Worm (Caenorhabditis elegans) whole organism, L4 larva: ENCODE results near the gene F22F7.12.

Experiments
- D1046.2 ChIP-seq: fragments of 200-800 bp; sonication (Bioruptor generic); IDR thresholded peaks from 2 replicates; pipeline ENCODE4 v1.3.6; 2022; ENCODE audit warnings: missing genetic modification characterization, missing compliant biosample characterization
- R02D3.7 ChIP-seq: fragments of 150-350 bp; sonication (generic microtip); optimal IDR thresholded peaks from 3 replicates; lab custom pipeline; 2014; ENCODE audit warnings: missing biosample characterization, missing genetic modification characterization
- T20F7.1 ChIP-seq: fragments of 200-800 bp; sonication (Bioruptor generic); optimal IDR thresholded peaks from 2 replicates; lab custom pipeline; 2018; ENCODE audit warnings: mild to moderate bottlenecking, missing genetic modification characterization, missing compliant biosample characterization
- T26A8.4 ChIP-seq: fragments of 200-800 bp; sonication (Bioruptor generic); IDR thresholded peaks from 2 replicates; pipeline ENCODE4 v1.3.6; 2022; ENCODE audit warnings: missing genetic modification characterization, missing compliant biosample characterization
- Y105C5A.15 ChIP-seq: fragments of 200-800 bp; sonication (Bioruptor generic); IDR thresholded peaks from 2 replicates; pipeline ENCODE4 v1.3.6; 2022; ENCODE audit warnings: missing genetic modification characterization, missing compliant biosample characterization
- Y75B8A.6 ChIP-seq: fragments of 200-800 bp; sonication (Bioruptor generic); IDR thresholded peaks from 2 replicates; pipeline ENCODE4 v1.3.6; 2022; ENCODE audit warnings: missing genetic modification reagents, missing genetic modification characterization, missing compliant biosample characterization
- arid-1 ChIP-seq: fragments of 200-800 bp; sonication (Bioruptor generic); conservative IDR thresholded peaks from 2 replicates; pipeline ENCODE4 v1.3.6; 2022; ENCODE audit warnings: missing genetic modification reagents, missing genetic modification characterization, missing compliant biosample characterization
- ceh-20 ChIP-seq: fragments of 200-800 bp; sonication (Bioruptor generic); IDR thresholded peaks from 2 replicates; pipeline ENCODE4 v1.3.6; 2022; ENCODE audit warnings: missing genetic modification reagents, missing genetic modification characterization, missing compliant biosample characterization
- ceh-62 ChIP-seq: sonication (generic microtip); optimal IDR thresholded peaks from 2 replicates; lab custom pipeline; 2017; ENCODE audit warnings: missing biosample characterization, missing genetic modification characterization
- ceh-82 ChIP-seq: sonication (generic microtip); optimal IDR thresholded peaks from 2 replicates; lab custom pipeline; 2017; ENCODE audit warnings: missing biosample characterization, missing genetic modification characterization
- ctbp-1 ChIP-seq: fragments of 200-800 bp; sonication (Bioruptor generic); IDR thresholded peaks from 2 replicates; pipeline ENCODE4 v1.3.6; 2022; ENCODE audit warnings: missing genetic modification reagents, missing genetic modification characterization, missing compliant biosample characterization
- daf-16 ChIP-seq, 3 experiments: sonication (generic microtip); optimal IDR thresholded peaks; 2 replicates each; lab custom pipeline; 2016 to 2017; ENCODE audit warnings: missing genetic modification characterization in 3 of 3, missing genetic modification reagents in 3 of 3, mild to moderate bottlenecking in 2 of 3, missing compliant biosample characterization in 2 of 3, missing biosample characterization in 1 of 3, moderate library complexity in 1 of 3
- dmd-6 ChIP-seq: fragments of 200-800 bp; sonication (Bioruptor generic); IDR thresholded peaks from 2 replicates; pipeline ENCODE4 v1.3.6; 2022; ENCODE audit warnings: missing genetic modification reagents, missing genetic modification characterization, missing compliant biosample characterization
- dmd-9 ChIP-seq: fragments of 200-800 bp; sonication (Bioruptor generic); IDR thresholded peaks from 2 replicates; pipeline ENCODE4 v1.3.6; 2022; ENCODE audit warnings: missing genetic modification reagents, missing genetic modification characterization, missing compliant biosample characterization
- duxl-1 ChIP-seq: sonication (generic microtip); optimal IDR thresholded peaks from 2 replicates; lab custom pipeline; 2016; ENCODE audit warnings: mild to moderate bottlenecking, missing genetic modification characterization, moderate library complexity, missing compliant biosample characterization; ENCODE audit not compliant: poor library complexity
- dve-1 ChIP-seq: sonication (generic microtip); optimal IDR thresholded peaks from 2 replicates; lab custom pipeline; 2017; ENCODE audit warnings: antibody characterized with exemption, mild to moderate bottlenecking, missing genetic modification characterization, missing compliant biosample characterization; ENCODE audit not compliant: insufficient read depth
- fkh-10 ChIP-seq: fragments of 150-350 bp; optimal IDR thresholded peaks from 2 replicates; lab custom pipeline; 2014; ENCODE audit warnings: missing biosample characterization, missing genetic modification reagents, missing genetic modification characterization
- hif-1 ChIP-seq, 2 experiments: sonication (generic microtip); optimal IDR thresholded peaks; 2 replicates each; lab custom pipeline; 2016 to 2017; ENCODE audit warnings: missing compliant biosample characterization in 2 of 2, missing genetic modification characterization in 2 of 2, missing genetic modification reagents in 2 of 2, missing genotype in 2 of 2, mild to moderate bottlenecking in 1 of 2
- hlh-30 ChIP-seq: sonication (generic microtip); optimal IDR thresholded peaks from 2 replicates; lab custom pipeline; 2017; ENCODE audit warnings: antibody characterized with exemption, mild to moderate bottlenecking, missing genetic modification characterization, missing compliant biosample characterization; ENCODE audit not compliant: insufficient read depth
- jun-1 ChIP-seq: fragments of 150-350 bp; optimal IDR thresholded peaks from 2 replicates; lab custom pipeline; 2014; ENCODE audit warnings: missing biosample characterization, missing genetic modification reagents, missing genetic modification characterization
- lin-1 ChIP-seq: fragments of 200-800 bp; sonication (Bioruptor generic); IDR thresholded peaks from 2 replicates; pipeline ENCODE4 v1.3.6; 2022; ENCODE audit warnings: missing genetic modification reagents, missing genetic modification characterization, missing compliant biosample characterization
- lin-13 ChIP-seq: fragments of 150-350 bp; optimal IDR thresholded peaks from 2 replicates; lab custom pipeline; 2014; ENCODE audit warnings: missing biosample characterization, missing genetic modification reagents, missing genetic modification characterization
- lin-15B ChIP-seq: fragments of 150-350 bp; sonication (generic microtip); optimal IDR thresholded peaks from 3 replicates; lab custom pipeline; 2014; ENCODE audit warnings: missing biosample characterization, missing genetic modification characterization
- lin-38 ChIP-seq: fragments of 200-800 bp; sonication (Bioruptor generic); IDR thresholded peaks from 2 replicates; pipeline ENCODE4 v1.3.6; 2022; ENCODE audit warnings: missing genetic modification reagents, missing genetic modification characterization, missing compliant biosample characterization
- lin-39 ChIP-seq: fragments of 150-350 bp; optimal IDR thresholded peaks from 2 replicates; lab custom pipeline; 2014; ENCODE audit warnings: missing biosample characterization, missing genetic modification reagents, missing genetic modification characterization
- lir-3 ChIP-seq: sonication (generic microtip); optimal IDR thresholded peaks from 2 replicates; lab custom pipeline; 2016; ENCODE audit warnings: mild to moderate bottlenecking, missing genetic modification characterization, missing compliant biosample characterization
- lsy-2 ChIP-seq, 2 experiments: fragments of 150-350 bp in 1 of 2; sonication (generic microtip) in 1 of 2; optimal IDR thresholded peaks; 2 replicates each; lab custom pipeline; 2014 to 2017; ENCODE audit warnings: missing biosample characterization in 2 of 2, missing genetic modification characterization in 2 of 2
- madf-5 ChIP-seq, 2 experiments: fragments of 200-800 bp; sonication (Bioruptor generic); IDR thresholded peaks; 2 replicates each; pipeline ENCODE4 v1.3.6; 2022; ENCODE audit warnings: missing compliant biosample characterization in 2 of 2, missing genetic modification characterization in 2 of 2
- mes-2 ChIP-seq: sonication (generic microtip); optimal IDR thresholded peaks from 2 replicates; lab custom pipeline; 2016; ENCODE audit warnings: missing genotype, mild to moderate bottlenecking, missing genetic modification characterization, missing compliant biosample characterization; ENCODE audit not compliant: poor library complexity, severe bottlenecking
- mxl-2 ChIP-seq: fragments of 200-800 bp; sonication (Bioruptor generic); conservative IDR thresholded peaks from 2 replicates; pipeline ENCODE4 v1.3.6; 2022; ENCODE audit warnings: missing genetic modification reagents, missing genetic modification characterization, missing compliant biosample characterization
- nhr-102 ChIP-seq: sonication (generic microtip); optimal IDR thresholded peaks from 2 replicates; lab custom pipeline; 2016; ENCODE audit warnings: mild to moderate bottlenecking, missing genetic modification characterization, moderate library complexity, missing compliant biosample characterization
- nhr-11 ChIP-seq: fragments of 150-350 bp; optimal IDR thresholded peaks from 2 replicates; lab custom pipeline; 2014; ENCODE audit warnings: missing biosample characterization, missing genetic modification characterization
- nhr-111 ChIP-seq: fragments of 200-800 bp; sonication (Bioruptor generic); optimal IDR thresholded peaks from 2 replicates; lab custom pipeline; 2018; ENCODE audit warnings: mild to moderate bottlenecking, missing genetic modification characterization, missing compliant biosample characterization
- nhr-25 ChIP-seq: sonication (generic microtip); optimal IDR thresholded peaks from 2 replicates; lab custom pipeline; 2017; ENCODE audit warnings: missing genetic modification characterization, mild to moderate bottlenecking, missing compliant biosample characterization, antibody characterized with exemption, moderate library complexity, borderline replicate concordance; ENCODE audit not compliant: insufficient read depth
- nhr-42 ChIP-seq: fragments of 200-800 bp; sonication (Bioruptor generic); IDR thresholded peaks from 2 replicates; pipeline ENCODE4 v1.3.6; 2022; ENCODE audit warnings: missing genetic modification characterization, missing compliant biosample characterization
- nhr-48 ChIP-seq: sonication (generic microtip); optimal IDR thresholded peaks from 2 replicates; lab custom pipeline; 2016; ENCODE audit warnings: mild to moderate bottlenecking, missing genetic modification characterization, missing compliant biosample characterization
- nhr-76 ChIP-seq: fragments of 150-350 bp; optimal IDR thresholded peaks from 2 replicates; lab custom pipeline; 2014; ENCODE audit warnings: missing biosample characterization, missing genetic modification characterization
- nhr-77 ChIP-seq: fragments of 150-350 bp; optimal IDR thresholded peaks from 2 replicates; lab custom pipeline; 2014; ENCODE audit warnings: missing biosample characterization, missing genetic modification characterization
- pha-4 ChIP-seq, 2 experiments: fragments of 150-350 bp in 1 of 2; fragments of 200-800 bp in 1 of 2; sonication (Bioruptor generic) in 1 of 2; IDR thresholded peaks in 1 of 2; optimal IDR thresholded peaks in 1 of 2; 2 replicates each; pipeline versions ENCODE4 v1.3.6 to Lab custom; 2014 to 2022; ENCODE audit warnings: missing genetic modification characterization in 2 of 2, missing genetic modification reagents in 2 of 2, missing biosample characterization in 1 of 2, missing compliant biosample characterization in 1 of 2
- saeg-2 ChIP-seq: fragments of 200-800 bp; sonication (Bioruptor generic); IDR thresholded peaks from 2 replicates; pipeline ENCODE4 v1.3.6; 2022; ENCODE audit warnings: missing genetic modification reagents, missing genetic modification characterization, missing compliant biosample characterization
- sdz-12 ChIP-seq: fragments of 200-800 bp; sonication (Bioruptor generic); optimal IDR thresholded peaks from 2 replicates; lab custom pipeline; 2018; ENCODE audit warnings: mild to moderate bottlenecking, missing genetic modification characterization, missing compliant biosample characterization
- tag-97 ChIP-seq: fragments of 200-800 bp; sonication (Bioruptor generic); IDR thresholded peaks from 2 replicates; pipeline ENCODE4 v1.3.6; 2022; ENCODE audit warnings: missing genetic modification characterization, missing compliant biosample characterization
- unc-130 ChIP-seq: sonication (generic microtip); optimal IDR thresholded peaks from 2 replicates; lab custom pipeline; 2016; ENCODE audit warnings: missing genetic modification reagents, missing genetic modification characterization, missing compliant biosample characterization
- vab-7 ChIP-seq: fragments of 200-800 bp; sonication (Bioruptor generic); IDR thresholded peaks from 2 replicates; pipeline ENCODE4 v1.3.6; 2022; ENCODE audit warnings: missing genetic modification reagents, missing genetic modification characterization, missing compliant biosample characterization
- zfp-2 ChIP-seq: sonication (generic microtip); optimal IDR thresholded peaks from 2 replicates; lab custom pipeline; 2016; ENCODE audit warnings: mild to moderate bottlenecking, missing genetic modification characterization, missing compliant biosample characterization
- zfp-3 ChIP-seq: fragments of 200-800 bp; sonication (Bioruptor generic); conservative IDR thresholded peaks from 2 replicates; pipeline ENCODE4 v1.3.6; 2022; ENCODE audit warnings: missing genetic modification reagents, missing genetic modification characterization, missing compliant biosample characterization
- zip-2 ChIP-seq: fragments of 150-350 bp; optimal IDR thresholded peaks from 2 replicates; lab custom pipeline; 2014; ENCODE audit warnings: missing biosample characterization, missing genetic modification characterization
- ztf-11 ChIP-seq: fragments of 150-350 bp; optimal IDR thresholded peaks from 2 replicates; lab custom pipeline; 2014; ENCODE audit warnings: missing biosample characterization, missing genetic modification characterization
- ztf-7 ChIP-seq: fragments of 150-350 bp; optimal IDR thresholded peaks from 2 replicates; lab custom pipeline; 2014; ENCODE audit warnings: missing biosample characterization, missing genetic modification characterization

Gene F22F7.12

ce11 chrV:2133512-2133911 is 10.8 kb downstream of the F22F7.12 start (continued):
- peak; percentile 31; the same call in 1 of the 2 replicates for TF ChIP-seq ceh-20 (GFP tag; lab: Robert Waterston, UW)
- TF ChIP-seq T26A8.4: no peak
- no peak for TF ChIP-seq D1046.2
- 0 out of 2 replicates have a peak, but pooled peaks have one; percentile 37 for TF ChIP-seq arid-1
- TF ChIP-seq lir-3 (tag; lab: Kevin White, UChicago): no peak
- TF ChIP-seq tag-97 (GFP tag; lab: Robert Waterston, UW): no peak
- no peak for TF ChIP-seq zfp-3 (GFP tag; lab: Robert Waterston, UW)
- no peak for TF ChIP-seq R02D3.7
- TF ChIP-seq dmd-9 (GFP tag; lab: Robert Waterston, UW): no peak
- TF ChIP-seq daf-16 (GFP tag; optimal IDR thresholded peaks at IDR 0.05; lab: Kevin White, UChicago): peak in 1 of 2 experiments; percentile 6
- peak; percentile 24 for TF ChIP-seq daf-16 (tag; optimal IDR thresholded peaks at IDR 0.05; lab: Kevin White, UChicago)
- TF ChIP-seq dve-1 (tag; lab: Kevin White, UChicago): peak; percentile 23
- no peak for TF ChIP-seq nhr-76 (tag; lab: Kevin White, UChicago)
- TF ChIP-seq hif-1 (tag; optimal IDR thresholded peaks at IDR 0.05; lab: Kevin White, UChicago): peak in 1 of 2 experiments; percentile 76
- TF ChIP-seq ceh-62 (tag; lab: Kevin White, UChicago): no peak
- TF ChIP-seq hlh-30: peak; percentile 96
- no peak for TF ChIP-seq T20F7.1 (GFP tag; lab: Kevin White, UChicago)
- TF ChIP-seq lin-39: no peak
- no peak for TF ChIP-seq lin-15B (tag; lab: Kevin White, UChicago)
- TF ChIP-seq saeg-2 (GFP tag; lab: Robert Waterston, UW): no peak
- no peak for TF ChIP-seq nhr-102 (tag; lab: Kevin White, UChicago)
- no peak for TF ChIP-seq unc-130 (GFP tag; lab: Kevin White, UChicago)
- TF ChIP-seq vab-7: no peak
- TF ChIP-seq ceh-82: no peak
- no peak for TF ChIP-seq nhr-25 (tag; lab: Kevin White, UChicago)
- no peak for TF ChIP-seq nhr-111 (GFP tag; lab: Kevin White, UChicago)
- TF ChIP-seq nhr-48 (tag; lab: Kevin White, UChicago): peak; percentile 8
- TF ChIP-seq mes-2 (tag; lab: Kevin White, UChicago): peak; percentile 52
- TF ChIP-seq nhr-42 (GFP tag; lab: Robert Waterston, UW): no peak
- no peak for TF ChIP-seq Y105C5A.15
- TF ChIP-seq zip-2 (tag; lab: Kevin White, UChicago): no peak
- TF ChIP-seq nhr-77 (tag; lab: Kevin White, UChicago): peak; percentile 1
- TF ChIP-seq fkh-10 (GFP tag; lab: Kevin White, UChicago): peak; percentile 74
- TF ChIP-seq jun-1: no peak
- peak; percentile 33 for TF ChIP-seq lin-38 (GFP tag; lab: Robert Waterston, UW)
- peak; percentile 49 for TF ChIP-seq nhr-11 (tag; lab: Kevin White, UChicago)
- no peak for TF ChIP-seq ztf-7 (tag; lab: Kevin White, UChicago)
- peak; percentile 73 for TF ChIP-seq dmd-6 (GFP tag; lab: Robert Waterston, UW)
- TF ChIP-seq duxl-1: no peak
- TF ChIP-seq lin-13 (GFP tag; lab: Kevin White, UChicago): no peak
- peak; percentile 97 for TF ChIP-seq mxl-2 (GFP tag; lab: Robert Waterston, UW)
- peak; percentile 74; the same call in 1 of the 2 replicates for TF ChIP-seq ctbp-1 (GFP tag; lab: Robert Waterston, UW)
- no peak for TF ChIP-seq sdz-12
- no peak for TF ChIP-seq pha-4 (GFP tag; IDR thresholded peaks at IDR 0.05; lab: Robert Waterston, UW)
- no peak for TF ChIP-seq pha-4 (tag; optimal IDR thresholded peaks at IDR 0.05; lab: Kevin White, UChicago)
- TF ChIP-seq lsy-2 (tag; optimal IDR thresholded peaks at IDR 0.05; lab: Kevin White, UChicago): peak in 1 of 2 experiments; percentile 74
- no peak for TF ChIP-seq lin-1
- TF ChIP-seq ztf-11 (tag; lab: Kevin White, UChicago): no peak
- TF ChIP-seq Y75B8A.6: no peak
- no peak for TF ChIP-seq madf-5 (GFP tag; IDR thresholded peaks at IDR 0.05; lab: Robert Waterston, UW)
- TF ChIP-seq zfp-2 (tag; lab: Kevin White, UChicago): no peak
